Worm (Caenorhabditis elegans) whole organism, L1 larva: ENCODE results near the gene nfki-1.

Experiments used
- ces-1 ChIP-seq: fragments of 150-350 bp; optimal IDR thresholded peaks from 2 replicates; lab custom pipeline; 2014; ENCODE audit warnings: missing biosample characterization, missing genetic modification reagents, missing genetic modification characterization
- dpl-1 ChIP-seq, 3 experiments: fragments of 150-350 bp in 2 of 3; sonication (generic microtip) in 1 of 3; optimal IDR thresholded peaks; 2 replicates each; lab custom pipeline; 2014 to 2017; ENCODE audit warnings: missing biosample characterization in 3 of 3, missing genetic modification characterization in 3 of 3, missing genetic modification reagents in 3 of 3
- nhr-47 ChIP-seq: sonication (generic microtip); optimal IDR thresholded peaks from 2 replicates; lab custom pipeline; 2016; ENCODE audit warnings: mild to moderate bottlenecking, missing genetic modification characterization, moderate library complexity, missing compliant biosample characterization
- nhr-77 ChIP-seq: fragments of 150-350 bp; optimal IDR thresholded peaks from 2 replicates; lab custom pipeline; 2014; ENCODE audit warnings: missing biosample characterization, missing genetic modification characterization
- nhr-85 ChIP-seq: sonication (generic microtip); peaks from one replicate; lab custom pipeline; 2016; ENCODE audit warnings: missing genetic modification characterization, inconsistent platforms, missing compliant biosample characterization
- unc-62 ChIP-seq: fragments of 150-350 bp; optimal IDR thresholded peaks from 2 replicates; lab custom pipeline; 2014; ENCODE audit warnings: missing biosample characterization, missing genetic modification reagents, missing genetic modification characterization
- ztf-4 ChIP-seq: fragments of 150-350 bp; optimal IDR thresholded peaks from 2 replicates; lab custom pipeline; 2014; ENCODE audit warnings: missing biosample characterization, missing genetic modification characterization

- TF ChIP-seq nhr-47 (no peak), unc-62 (GFP tag; lab: Kevin White, UChicago) (no peak), nhr-85 (tag; lab: Kevin White, UChicago) (no peak), ces-1 (GFP tag; lab: Kevin White, UChicago) (no peak), nhr-77 (tag; lab: Kevin White, UChicago) (no peak), ztf-4 (tag; lab: Kevin White, UChicago) (no peak), dpl-1 (GFP tag; optimal IDR thresholded peaks at IDR 0.05; lab: Kevin White, UChicago) (no peak)
These were observed 17.7 kb downstream of the nfki-1 start for ce11 chrX:15372772-15373171.
